In genomic region chrV:152156-152555, ce11 we compare ENCODE assay signal across 6 worm cellular contexts.
TF ChIP-seq lines count a peak whose summit lies in the region.

No protein-coding gene starts in this region.

TF ChIP-seq in whole organism, L3 larva, 47 proteins besides CTCF, POLR2A, EP300 and RAD21:
- TF ChIP-seq nhr-237 (tag; optimal IDR thresholded peaks at IDR 0.05; lab: Kevin White, UChicago) (no peak), hmg-11 (tag; optimal IDR thresholded peaks at IDR 0.05; lab: Kevin White, UChicago) (peak; percentile 31)
TF ChIP-seq in whole organism, L3 larva: peak in this region for 1.

TF ChIP-seq in whole organism, L4 larva, 104 proteins besides CTCF, POLR2A, EP300 and RAD21:
- peak; percentile 79 for TF ChIP-seq set-16 (GFP tag; IDR thresholded peaks at IDR 0.05; lab: Robert Waterston, UW)
- TF ChIP-seq hif-1 (tag; optimal IDR thresholded peaks at IDR 0.05; lab: Kevin White, UChicago): no peak
- TF ChIP-seq pha-4 (GFP tag; IDR thresholded peaks at IDR 0.05; lab: Robert Waterston, UW): peak; percentile 26; the same call in 1 of the 2 replicates
- no peak for TF ChIP-seq pha-4 (tag; optimal IDR thresholded peaks at IDR 0.05; lab: Kevin White, UChicago)
TF ChIP-seq in whole organism, L4 larva: peak in this region for 2.

TF ChIP-seq in whole organism, early embryonic, 17 proteins besides CTCF, POLR2A, EP300 and RAD21:
- TF ChIP-seq tbx-37 (GFP tag; conservative IDR thresholded peaks at IDR 0.05; lab: Robert Waterston, UW): no peak
- TF ChIP-seq hmg-4 (GFP tag; optimal IDR thresholded peaks at IDR 0.05; lab: Kevin White, UChicago): peak; percentile 66
- no peak for TF ChIP-seq flt-1 (GFP tag; IDR thresholded peaks at IDR 0.05; lab: Robert Waterston, UW)
- TF ChIP-seq F13C5.2 (tag; optimal IDR thresholded peaks at IDR 0.05; lab: Kevin White, UChicago): peak; percentile 14
- no peak for TF ChIP-seq ceh-36 (tag; optimal IDR thresholded peaks at IDR 0.05; lab: Kevin White, UChicago)
- TF ChIP-seq hnd-1 (tag; optimal IDR thresholded peaks at IDR 0.05; lab: Kevin White, UChicago): no peak
- peak; percentile 47; the same call in 1 of the 2 replicates for TF ChIP-seq pes-1 (GFP tag; IDR thresholded peaks at IDR 0.05; lab: Robert Waterston, UW)

TF ChIP-seq in whole organism, midembryonic, 9 proteins besides CTCF, POLR2A, EP300 and RAD21:
- TF ChIP-seq flt-1 (GFP tag; IDR thresholded peaks at IDR 0.05; lab: Robert Waterston, UW) (0 out of 2 replicates have a peak, but pooled peaks have one; percentile 41), ref-1 (GFP tag; conservative IDR thresholded peaks at IDR 0.05; lab: Robert Waterston, UW) (no peak)

TF ChIP-seq in whole organism, mixed stage, embryonic, 35 proteins besides CTCF, POLR2A, EP300 and RAD21:
- TF ChIP-seq nhr-76 (tag; optimal IDR thresholded peaks at IDR 0.05; lab: Kevin White, UChicago): no peak
- TF ChIP-seq nhr-237 (tag; optimal IDR thresholded peaks at IDR 0.05; lab: Kevin White, UChicago): peak; percentile 14
- no peak for TF ChIP-seq pha-4 (tag; optimal IDR thresholded peaks at IDR 0.05; lab: Kevin White, UChicago)
- TF ChIP-seq ham-2 (GFP tag; optimal IDR thresholded peaks at IDR 0.05; lab: Kevin White, UChicago): no peak
- TF ChIP-seq nhr-2 (tag; optimal IDR thresholded peaks at IDR 0.05; lab: Kevin White, UChicago): no peak
- no peak for TF ChIP-seq sem-2 (GFP tag; optimal IDR thresholded peaks at IDR 0.05; lab: Kevin White, UChicago)
- no peak for TF ChIP-seq mep-1 (tag; optimal IDR thresholded peaks at IDR 0.05; lab: Kevin White, UChicago)
- TF ChIP-seq cnd-1 (tag; optimal IDR thresholded peaks at IDR 0.05; lab: Kevin White, UChicago): no peak
- no peak for TF ChIP-seq lsy-2 (tag; optimal IDR thresholded peaks at IDR 0.05; lab: Kevin White, UChicago)
- no peak for TF ChIP-seq unc-39 (tag; optimal IDR thresholded peaks at IDR 0.05; lab: Kevin White, UChicago)
- no peak for TF ChIP-seq ceh-43 (GFP tag; optimal IDR thresholded peaks at IDR 0.05; lab: Kevin White, UChicago)
- TF ChIP-seq elt-1 (tag; optimal IDR thresholded peaks at IDR 0.05; lab: Kevin White, UChicago; ENCODE audit: borderline replicate concordance, insufficient read depth): no peak
- no peak for TF ChIP-seq unc-120 (tag; optimal IDR thresholded peaks at IDR 0.05; lab: Kevin White, UChicago; ENCODE audit: poor library complexity, severe bottlenecking)
- no peak for TF ChIP-seq hlh-1 (tag; optimal IDR thresholded peaks at IDR 0.05; lab: Kevin White, UChicago)
- no peak for TF ChIP-seq unc-62 (GFP tag; optimal IDR thresholded peaks at IDR 0.05; lab: Kevin White, UChicago)
- no peak for TF ChIP-seq drap-1 (GFP tag; optimal IDR thresholded peaks at IDR 0.05; lab: Kevin White, UChicago)
- peak; percentile 54 for TF ChIP-seq sptf-1 (tag; optimal IDR thresholded peaks at IDR 0.05; lab: Kevin White, UChicago)
- TF ChIP-seq lin-32 (GFP tag; optimal IDR thresholded peaks at IDR 0.05; lab: Kevin White, UChicago): no peak
- no peak for TF ChIP-seq zip-8 (tag; optimal IDR thresholded peaks at IDR 0.05; lab: Kevin White, UChicago)
- TF ChIP-seq elt-3 (tag; optimal IDR thresholded peaks at IDR 0.05; lab: Kevin White, UChicago): no peak
- no peak for TF ChIP-seq lin-13 (tag; optimal IDR thresholded peaks at IDR 0.05; lab: Kevin White, UChicago)
- TF ChIP-seq ces-1 (GFP tag; optimal IDR thresholded peaks at IDR 0.05; lab: Kevin White, UChicago): no peak
- TF ChIP-seq M03D4.4 (tag; optimal IDR thresholded peaks at IDR 0.05; lab: Kevin White, UChicago): peak; percentile 25
- TF ChIP-seq flh-1 (GFP tag; optimal IDR thresholded peaks at IDR 0.05; lab: Kevin White, UChicago): no peak
- no peak for TF ChIP-seq mls-2 (tag; optimal IDR thresholded peaks at IDR 0.05; lab: Kevin White, UChicago)

TF ChIP-seq in whole organism, young adult, 124 proteins besides CTCF, POLR2A, EP300 and RAD21:
- TF ChIP-seq efl-1 (GFP tag; optimal IDR thresholded peaks at IDR 0.05; lab: Kevin White, UChicago) (no peak), egrh-3 (GFP tag; IDR thresholded peaks at IDR 0.05; lab: Robert Waterston, UW) (peak; percentile 62; the same call in 1 of the 2 replicates), fkh-3 (tag; optimal IDR thresholded peaks at IDR 0.05; lab: Kevin White, UChicago) (no peak), zfh-2 (GFP tag; conservative IDR thresholded peaks at IDR 0.05; lab: Robert Waterston, UW) (peak; percentile 87), egl-44 (GFP tag; IDR thresholded peaks at IDR 0.05; lab: Robert Waterston, UW) (no peak)
TF ChIP-seq in whole organism, young adult: peak in this region for 2.
